Fruit fly (Drosophila melanogaster) S2 (cell line): ENCODE results near the gene CG11997.

Source experiments
- CG8478 ChIP-seq: fragments of >200 bp; optimal IDR thresholded peaks from 2 replicates; lab custom pipeline; 2018
- CTCF ChIP-seq, 2 experiments: fragments of >200 bp; optimal IDR thresholded peaks; 2 replicates each; lab custom pipeline; 2018

CG11997 gene

dm6 chr3R:9160394-9160793 is 16.9 kb upstream of the CG11997 start:
- no peak for TF ChIP-seq CTCF (optimal IDR thresholded peaks at IDR 0.05; lab: Kevin White, UChicago)
- TF ChIP-seq CG8478, result no peak

- TF ChIP-seq CTCF (optimal IDR thresholded peaks at IDR 0.05; lab: Kevin White, UChicago) (no peak), CG8478 (no peak)
These were observed 9.3 kb upstream of the CG11997 start for dm6 chr3R:9168012-9168411.

dm6 chr3R:9171237-9171636 is 6.1 kb upstream of the CG11997 start:
- TF ChIP-seq CTCF (optimal IDR thresholded peaks at IDR 0.05; lab: Kevin White, UChicago), result no peak
- no peak for TF ChIP-seq CG8478

dm6 chr3R:9174769-9175168 is 2.5 kb upstream of the CG11997 start:
- TF ChIP-seq CTCF (optimal IDR thresholded peaks at IDR 0.05; lab: Kevin White, UChicago) (peak in 1 of 2 experiments; percentile 12), CG8478 (no peak)

- TF ChIP-seq CTCF (optimal IDR thresholded peaks at IDR 0.05; lab: Kevin White, UChicago) (no peak), CG8478 (no peak)
These were observed 12.7 kb downstream of the CG11997 start for dm6 chr3R:9189890-9190640.

- TF ChIP-seq CG8478 (no peak), CTCF (optimal IDR thresholded peaks at IDR 0.05; lab: Kevin White, UChicago) (peak; percentile 59 to 61)
These were observed 18.5 kb downstream of the CG11997 start for dm6 chr3R:9195821-9196220.

DNA sequence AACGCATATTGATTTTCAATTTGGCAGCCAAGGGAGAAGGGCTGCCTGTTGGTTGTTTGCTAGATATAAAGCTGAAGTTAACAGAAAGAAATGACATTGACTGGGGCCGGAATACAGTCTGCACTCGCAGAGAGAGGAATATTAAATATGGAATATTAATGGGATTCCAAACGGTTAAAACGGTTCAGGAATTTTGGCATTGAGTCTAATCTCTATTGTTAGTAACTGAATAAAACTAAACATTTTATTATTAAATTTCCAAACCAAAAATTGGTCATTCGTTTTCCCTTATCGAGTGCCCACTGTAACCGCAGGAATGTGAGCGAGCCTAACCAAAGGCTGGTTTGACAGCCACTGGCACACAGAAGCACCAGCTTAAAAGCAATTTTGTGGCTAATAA is 35.7 kb downstream of the CG11997 start:
- TF ChIP-seq CG8478 (no peak), CTCF (optimal IDR thresholded peaks at IDR 0.05; lab: Kevin White, UChicago) (no peak)

dm6 chr3R:9214235-9214634 is 36.9 kb downstream of the CG11997 start:
- TF ChIP-seq CG8478, result no peak
- peak in 1 of 2 experiments; percentile 64 for TF ChIP-seq CTCF (optimal IDR thresholded peaks at IDR 0.05; lab: Kevin White, UChicago)

DNA sequence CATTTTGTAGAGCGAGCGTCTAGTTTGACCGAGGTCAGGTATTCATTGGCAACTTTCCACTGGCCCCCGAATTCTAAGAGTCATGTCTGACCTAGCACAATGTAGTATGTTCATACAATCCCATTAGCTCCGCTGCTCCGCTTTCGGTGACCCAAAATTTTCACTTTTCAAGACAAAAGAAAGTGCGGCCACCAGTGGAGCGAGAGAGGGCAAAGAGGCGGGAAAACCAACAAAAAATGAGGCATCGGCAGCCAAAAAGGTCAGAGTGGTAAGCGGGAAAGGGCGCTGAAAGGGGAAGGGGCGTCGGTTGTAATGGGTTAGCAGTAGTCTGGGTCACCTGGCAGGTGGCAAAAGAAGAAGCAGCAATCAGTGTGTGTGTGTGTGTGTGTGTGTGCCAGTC is 38.2 kb downstream of the CG11997 start:
- TF ChIP-seq CTCF (optimal IDR thresholded peaks at IDR 0.05; lab: Kevin White, UChicago) (no peak), CG8478 (no peak)

- TF ChIP-seq CTCF (optimal IDR thresholded peaks at IDR 0.05; lab: Kevin White, UChicago), result no peak
- TF ChIP-seq CG8478, result no peak
These were observed 40.3 kb downstream of the CG11997 start for dm6 chr3R:9217607-9218006.

DNA sequence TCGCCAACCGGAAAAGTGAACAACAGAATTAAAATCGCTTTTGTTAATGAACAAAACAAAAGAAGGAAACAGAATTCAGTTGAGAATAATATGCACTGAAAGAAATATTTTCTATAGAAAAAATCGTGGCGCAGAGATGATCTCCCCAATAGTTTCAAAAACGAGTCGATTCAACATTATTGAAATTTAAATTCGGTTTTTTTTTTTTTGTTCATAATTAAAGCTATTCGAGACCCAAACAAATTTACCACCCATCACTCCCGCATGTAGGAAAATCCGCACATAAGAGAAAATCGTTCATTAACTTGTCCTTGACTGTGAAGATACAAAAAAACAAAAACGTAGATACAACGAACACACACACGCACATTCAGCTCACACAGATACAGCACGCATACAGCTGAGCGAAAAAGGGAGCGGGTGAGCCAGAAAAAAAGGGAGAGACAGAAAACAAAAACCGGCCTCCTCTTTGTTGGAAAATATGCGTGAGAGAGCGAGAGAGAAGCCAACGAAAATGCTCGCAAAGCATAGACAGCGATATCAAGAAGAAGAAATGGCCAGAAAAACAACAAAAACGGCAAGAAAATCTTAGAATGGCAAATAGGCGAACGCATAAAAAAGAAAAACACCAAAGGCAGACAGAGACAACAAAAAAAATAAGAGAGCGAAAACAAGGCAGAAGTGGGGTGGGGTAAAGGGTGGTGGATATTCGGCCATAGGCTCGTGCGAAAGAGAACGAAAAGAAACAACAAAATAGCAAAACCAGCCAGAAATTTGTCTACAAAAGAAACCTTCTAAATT is 42.9 kb downstream of the CG11997 start:
- no peak for TF ChIP-seq CTCF (optimal IDR thresholded peaks at IDR 0.05; lab: Kevin White, UChicago)
- TF ChIP-seq CG8478, result no peak

DNA sequence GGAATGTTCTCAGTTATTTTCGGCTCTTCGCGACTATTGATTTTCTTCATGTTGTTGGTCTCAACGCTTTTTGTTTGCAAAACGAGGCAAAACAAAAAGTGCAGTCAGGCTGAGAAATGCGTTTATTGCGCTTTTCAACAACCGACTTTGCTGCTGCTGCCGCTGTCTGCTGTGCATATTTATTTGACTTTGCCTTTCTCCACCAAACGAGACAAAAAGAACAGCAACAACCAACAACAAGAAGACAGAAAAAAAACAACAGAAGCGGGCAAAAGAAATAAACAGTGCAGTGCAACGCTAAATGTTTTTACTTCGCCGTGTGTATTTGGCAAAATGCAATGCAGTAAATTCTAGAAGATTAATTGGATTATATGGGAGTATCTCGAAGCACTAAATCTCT is 45.0 kb downstream of the CG11997 start:
- no peak for TF ChIP-seq CTCF (optimal IDR thresholded peaks at IDR 0.05; lab: Kevin White, UChicago)
- no peak for TF ChIP-seq CG8478

DNA sequence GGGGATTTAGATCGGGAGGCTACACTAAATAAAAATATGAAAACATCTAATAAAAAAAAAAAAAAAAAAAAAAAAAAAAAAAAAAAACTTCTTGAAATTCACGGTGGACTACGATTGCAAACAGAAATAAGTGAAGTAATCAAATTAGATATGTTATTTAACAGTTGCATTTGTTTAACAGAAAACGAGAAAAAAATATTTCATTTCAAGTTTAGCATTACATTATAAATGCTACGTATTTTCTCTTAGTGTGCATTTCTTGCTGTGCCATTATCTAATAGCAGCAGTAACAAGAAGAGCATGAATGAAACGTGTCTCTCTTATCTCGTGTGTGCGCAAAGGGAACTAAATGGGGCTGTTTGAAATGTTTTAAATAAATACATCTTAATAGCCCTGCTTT is 47.5 kb downstream of the CG11997 start:
- TF ChIP-seq CG8478 (no peak), CTCF (optimal IDR thresholded peaks at IDR 0.05; lab: Kevin White, UChicago) (no peak)

- TF ChIP-seq CG8478 (no peak), CTCF (optimal IDR thresholded peaks at IDR 0.05; lab: Kevin White, UChicago) (no peak)
These were observed 48.8 kb downstream of the CG11997 start for dm6 chr3R:9226146-9226545.

DNA sequence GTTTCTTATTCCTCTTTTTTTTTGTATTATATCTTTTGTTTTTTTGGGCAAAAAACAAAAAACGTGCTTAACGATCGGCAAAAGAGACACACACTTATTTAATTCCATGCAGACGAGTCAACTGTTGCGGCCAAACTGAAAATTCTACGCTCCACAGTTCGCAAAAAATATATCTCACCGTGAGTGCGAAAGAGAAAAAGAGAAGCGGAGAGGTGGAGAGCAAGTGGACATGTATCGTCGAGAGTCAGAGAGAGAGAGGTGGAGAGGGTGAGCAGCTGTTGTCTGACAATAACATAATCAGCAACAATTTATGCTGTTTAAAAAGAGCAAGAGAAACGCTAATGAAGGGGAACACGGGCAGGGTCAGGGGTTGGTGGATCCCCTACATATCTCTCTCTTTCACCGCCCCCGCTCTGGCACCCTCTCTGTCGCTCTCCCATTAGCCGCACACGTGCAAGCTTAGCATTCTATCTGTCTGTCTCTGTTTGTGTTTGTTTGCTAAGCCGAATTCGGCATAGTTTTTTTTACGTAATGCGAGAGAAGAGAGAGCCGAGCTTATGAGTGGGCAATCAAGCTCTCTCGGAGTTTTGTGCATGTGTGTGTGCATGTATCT is 49.5 kb downstream of the CG11997 start:
- TF ChIP-seq CTCF (optimal IDR thresholded peaks at IDR 0.05; lab: Kevin White, UChicago), result no peak
- no peak for TF ChIP-seq CG8478

dm6 chr3R:9227330-9227729 is 50.0 kb downstream of the CG11997 start:
- TF ChIP-seq CG8478 (no peak), CTCF (optimal IDR thresholded peaks at IDR 0.05; lab: Kevin White, UChicago) (no peak)
